Fruit fly (Drosophila melanogaster): ENCODE data around the gene Alg9.

dm6 chr3R:25236121-25236520, 14.7 kb downstream of the Alg9 start:
- no peak for TF ChIP-seq Myc (optimal IDR thresholded peaks at IDR 0.05)
- no peak for TF ChIP-seq h (optimal IDR thresholded peaks at IDR 0.05)

Data from Kc167 (cell line).